Fruit fly (Drosophila melanogaster) whole organism: ENCODE measurements around the gene CG9171.

Experiments used
- CG8478 ChIP-seq: fragments of >200 bp; optimal IDR thresholded peaks from 2 replicates; lab custom pipeline; 2018; ENCODE audit warnings: inconsistent platforms
- pan ChIP-seq: fragments of >200 bp; optimal IDR thresholded peaks from 2 replicates; lab custom pipeline; 2017
- usp ChIP-seq: fragments of >200 bp; optimal IDR thresholded peaks from 2 replicates; lab custom pipeline; 2017; ENCODE audit warnings: missing biosample characterization, missing genetic modification characterization, mixed read lengths

- no peak for TF ChIP-seq usp (GFP tag; lab: Kevin White, UChicago)
- TF ChIP-seq pan (lab: Kevin White, UChicago) = no peak
- no peak for TF ChIP-seq CG8478 (lab: Kevin White, UChicago)
Measured at dm6 chr2L:5801926-5802325, 1.9 kb upstream of the CG9171 start, which contains the start of the genes CG14005 and CG7239.
